Fruit fly (Drosophila melanogaster) whole organism, embryonic: ENCODE data around the gene Svil.

Source experiments
- Abd-B ChIP-seq: fragments of 200-800 bp; sonication (Bioruptor generic); optimal IDR thresholded peaks from 2 replicates; lab custom pipeline; 2018; ENCODE audit warnings: missing biosample characterization, mild to moderate bottlenecking, missing genetic modification characterization, moderate library complexity
- CG12219 ChIP-seq: fragments of 200-800 bp; sonication (Bioruptor generic); optimal IDR thresholded peaks from 3 replicates; lab custom pipeline; 2018; ENCODE audit warnings: missing biosample characterization, mild to moderate bottlenecking, missing genetic modification characterization
- CG1233 ChIP-seq: fragments of 200-800 bp; sonication (Bioruptor generic); optimal IDR thresholded peaks from 4 replicates; lab custom pipeline; 2018; ENCODE audit warnings: missing biosample characterization, mild to moderate bottlenecking, missing genetic modification characterization
- CG15696 ChIP-seq: fragments of 200-800 bp; sonication (Bioruptor generic); optimal IDR thresholded peaks from 2 replicates; lab custom pipeline; 2019; ENCODE audit warnings: missing biosample characterization, mild to moderate bottlenecking, missing genetic modification characterization, moderate library complexity
- CG16863 ChIP-seq: fragments of 200-800 bp; sonication (Bioruptor generic); optimal IDR thresholded peaks from 3 replicates; lab custom pipeline; 2016; ENCODE audit warnings: missing biosample characterization, missing genetic modification characterization
- CG17802 ChIP-seq: fragments of 200-800 bp; sonication (Bioruptor generic); optimal IDR thresholded peaks from 2 replicates; lab custom pipeline; 2018; ENCODE audit warnings: missing biosample characterization, mild to moderate bottlenecking, missing genetic modification characterization, moderate library complexity
- CG2116 ChIP-seq: fragments of 200-800 bp; sonication (Bioruptor generic); optimal IDR thresholded peaks from 3 replicates; lab custom pipeline; 2018; ENCODE audit warnings: missing biosample characterization, mild to moderate bottlenecking, missing genetic modification characterization
- CG2712 ChIP-seq: fragments of 200-800 bp; optimal IDR thresholded peaks from 3 replicates; lab custom pipeline; 2019; ENCODE audit warnings: missing biosample characterization, mild to moderate bottlenecking, missing genetic modification characterization, moderate library complexity
- CG30403 ChIP-seq: fragments of 200-800 bp; sonication (Bioruptor generic); optimal IDR thresholded peaks from 3 replicates; lab custom pipeline; 2016; ENCODE audit warnings: missing biosample characterization, missing genetic modification characterization
- CG31224 ChIP-seq: fragments of 200-800 bp; sonication (Bioruptor generic); IDR thresholded peaks from 2 replicates; pipeline ENCODE4 v1.3.6; 2022; ENCODE audit warnings: missing biosample characterization, missing genetic modification characterization
- CG31365 ChIP-seq: fragments of 200-800 bp; sonication (Bioruptor generic); optimal IDR thresholded peaks from 2 replicates; lab custom pipeline; 2018; ENCODE audit warnings: missing biosample characterization, mild to moderate bottlenecking, missing genetic modification characterization
- CG31388 ChIP-seq: fragments of 200-800 bp; sonication (Bioruptor generic); optimal IDR thresholded peaks from 2 replicates; lab custom pipeline; 2016; ENCODE audit warnings: missing biosample characterization, missing genetic modification characterization
- CG33557 ChIP-seq: fragments of 200-800 bp; sonication (Bioruptor generic); optimal IDR thresholded peaks from 2 replicates; lab custom pipeline; 2019; ENCODE audit warnings: missing biosample characterization, mild to moderate bottlenecking, missing genetic modification characterization, moderate library complexity
- CG5953 ChIP-seq: fragments of 200-800 bp; sonication (Bioruptor generic); IDR thresholded peaks from 2 replicates; pipeline ENCODE4 v1.3.6; 2022; ENCODE audit warnings: missing biosample characterization, missing genetic modification characterization
- CG6765 ChIP-seq: fragments of 200-800 bp; sonication (Bioruptor generic); optimal IDR thresholded peaks from 3 replicates; lab custom pipeline; 2017; ENCODE audit warnings: missing biosample characterization, mild to moderate bottlenecking, missing genetic modification characterization
- CG6791 ChIP-seq: fragments of 200-800 bp; sonication (Bioruptor generic); IDR thresholded peaks from 3 replicates; pipeline ENCODE4 v1.3.6; 2022; ENCODE audit warnings: missing biosample characterization, missing genetic modification characterization; ENCODE audit not compliant: partially characterized antibody
- CG7839 ChIP-seq: fragments of 200-800 bp; sonication (Bioruptor generic); optimal IDR thresholded peaks from 3 replicates; lab custom pipeline; 2018; ENCODE audit warnings: missing biosample characterization, mild to moderate bottlenecking, missing genetic modification characterization, moderate library complexity
- CG7928 ChIP-seq: fragments of 200-800 bp; sonication (Bioruptor generic); optimal IDR thresholded peaks from 2 replicates; lab custom pipeline; 2017; ENCODE audit warnings: missing biosample characterization, mild to moderate bottlenecking, missing genetic modification characterization
- CG7987 ChIP-seq: fragments of 200-800 bp; sonication (Bioruptor generic); optimal IDR thresholded peaks from 2 replicates; lab custom pipeline; 2018; ENCODE audit warnings: missing biosample characterization, mild to moderate bottlenecking, missing genetic modification characterization, moderate library complexity
- CTCF ChIP-seq: fragments of 200-800 bp; sonication (Bioruptor generic); optimal IDR thresholded peaks from 2 replicates; lab custom pipeline; 2017; ENCODE audit warnings: missing biosample characterization, mild to moderate bottlenecking, missing genetic modification characterization, moderate library complexity
- D19A ChIP-seq: fragments of 200-800 bp; optimal IDR thresholded peaks from 3 replicates; lab custom pipeline; 2019; ENCODE audit warnings: missing biosample characterization, mild to moderate bottlenecking, missing genetic modification characterization, moderate library complexity
- Dek ChIP-seq: fragments of 200-800 bp; sonication (Bioruptor generic); optimal IDR thresholded peaks from 3 replicates; lab custom pipeline; 2019; ENCODE audit warnings: missing biosample characterization, mild to moderate bottlenecking, missing genetic modification characterization, moderate library complexity
- Dref ChIP-seq: fragments of 200-800 bp; sonication (Bioruptor generic); IDR thresholded peaks from 2 replicates; pipeline ENCODE4 v1.3.6; 2022; ENCODE audit warnings: missing biosample characterization, missing genetic modification characterization
- HLH3B ChIP-seq: fragments of 200-800 bp; sonication (Bioruptor generic); IDR thresholded peaks from 2 replicates; pipeline ENCODE4 v1.3.6; 2022; ENCODE audit warnings: missing biosample characterization, missing genetic modification characterization
- HLHmδ ChIP-seq: fragments of 200-800 bp; sonication (Bioruptor generic); optimal IDR thresholded peaks from 2 replicates; lab custom pipeline; 2018; ENCODE audit warnings: missing biosample characterization, mild to moderate bottlenecking, missing genetic modification characterization, moderate library complexity
- Hand ChIP-seq: fragments of 200-800 bp; sonication (Bioruptor generic); optimal IDR thresholded peaks from 2 replicates; lab custom pipeline; 2017; ENCODE audit warnings: mild to moderate bottlenecking, missing biosample characterization, missing genetic modification reagents, missing genetic modification characterization
- HmgZ ChIP-seq: fragments of 200-800 bp; sonication (Bioruptor generic); optimal IDR thresholded peaks from 2 replicates; lab custom pipeline; 2018; ENCODE audit warnings: missing biosample characterization, mild to moderate bottlenecking, missing genetic modification characterization
- Hr51 ChIP-seq, 2 experiments: fragments of 200-800 bp; sonication (Bioruptor generic); optimal IDR thresholded peaks; 2 replicates in 1 of 2; 3 replicates in 1 of 2; lab custom pipeline; 2016 to 2018; ENCODE audit warnings: missing biosample characterization in 2 of 2, missing genetic modification characterization in 2 of 2, mild to moderate bottlenecking in 1 of 2, moderate library complexity in 1 of 2
- Jarid2 ChIP-seq: fragments of 200-800 bp; sonication (Bioruptor generic); optimal IDR thresholded peaks from 3 replicates; lab custom pipeline; 2017; ENCODE audit warnings: mild to moderate bottlenecking, missing biosample characterization, missing genetic modification reagents, missing genetic modification characterization
- NFAT ChIP-seq: fragments of 200-800 bp; sonication (Bioruptor generic); IDR thresholded peaks from 2 replicates; pipeline ENCODE4 v1.3.6; 2022; ENCODE audit warnings: missing biosample characterization, missing genetic modification characterization
- Pdp1 ChIP-seq, 2 experiments: fragments of 200-800 bp; sonication (Bioruptor generic); optimal IDR thresholded peaks; 3 replicates each; lab custom pipeline; 2016; ENCODE audit warnings: missing biosample characterization in 2 of 2, missing genetic modification characterization in 2 of 2, mild to moderate bottlenecking in 1 of 2, moderate library complexity in 1 of 2
- Ptx1 ChIP-seq: fragments of 200-800 bp; sonication (Bioruptor generic); IDR thresholded peaks from 2 replicates; pipeline ENCODE4 v1.3.6; 2022; ENCODE audit warnings: missing biosample characterization, missing genetic modification characterization
- Tbp ChIP-seq: fragments of >200 bp; optimal IDR thresholded peaks from 2 replicates; lab custom pipeline; 2018; ENCODE audit warnings: missing biosample characterization, missing genetic modification characterization
- Xbp1 ChIP-seq: fragments of 200-800 bp; sonication (Bioruptor generic); optimal IDR thresholded peaks from 3 replicates; lab custom pipeline; 2016; ENCODE audit warnings: missing biosample characterization, mild to moderate bottlenecking, missing genetic modification characterization
- ac ChIP-seq: fragments of 200-800 bp; sonication (Bioruptor generic); optimal IDR thresholded peaks from 3 replicates; lab custom pipeline; 2017; ENCODE audit warnings: missing biosample characterization, mild to moderate bottlenecking, missing genetic modification characterization
- amos ChIP-seq: fragments of 200-800 bp; sonication (Bioruptor generic); IDR thresholded peaks from 2 replicates; pipeline ENCODE4 v1.3.6; 2022; ENCODE audit warnings: missing biosample characterization, missing genetic modification characterization; ENCODE audit not compliant: partially characterized antibody
- bsh ChIP-seq, 2 experiments: fragments of 200-800 bp; sonication (Bioruptor generic); optimal IDR thresholded peaks; 2 replicates each; lab custom pipeline; 2017 to 2018; ENCODE audit warnings: mild to moderate bottlenecking in 2 of 2, missing biosample characterization in 2 of 2, missing genetic modification characterization in 2 of 2, moderate library complexity in 1 of 2
- btn ChIP-seq: fragments of 200-800 bp; sonication (Bioruptor generic); optimal IDR thresholded peaks from 2 replicates; lab custom pipeline; 2016; ENCODE audit warnings: missing biosample characterization, missing genetic modification characterization
- dm ChIP-seq: fragments of 200-800 bp; sonication (Bioruptor generic); optimal IDR thresholded peaks from 3 replicates; lab custom pipeline; 2016; ENCODE audit warnings: missing biosample characterization, missing genetic modification characterization
- dmrt99B ChIP-seq: fragments of 200-800 bp; sonication (Bioruptor generic); optimal IDR thresholded peaks from 2 replicates; lab custom pipeline; 2018; ENCODE audit warnings: missing biosample characterization, mild to moderate bottlenecking, missing genetic modification characterization, moderate library complexity
- ewg ChIP-seq: fragments of 200-800 bp; sonication (Bioruptor generic); optimal IDR thresholded peaks from 3 replicates; lab custom pipeline; 2017; ENCODE audit warnings: mild to moderate bottlenecking, missing biosample characterization, missing genetic modification reagents, missing genetic modification characterization
- fd96Cb ChIP-seq: fragments of 200-800 bp; sonication (Bioruptor generic); optimal IDR thresholded peaks from 2 replicates; lab custom pipeline; 2018; ENCODE audit warnings: missing biosample characterization, mild to moderate bottlenecking, missing genetic modification characterization, moderate library complexity
- ftz-f1 ChIP-seq: fragments of 200-800 bp; sonication (Bioruptor generic); optimal IDR thresholded peaks from 2 replicates; lab custom pipeline; 2016; ENCODE audit warnings: missing biosample characterization, missing genetic modification characterization
- gcm ChIP-seq: fragments of 200-800 bp; sonication (Bioruptor generic); optimal IDR thresholded peaks from 2 replicates; lab custom pipeline; 2019; ENCODE audit warnings: missing biosample characterization, mild to moderate bottlenecking, missing genetic modification characterization, moderate library complexity
- mirr ChIP-seq: fragments of 200-800 bp; sonication (Bioruptor generic); optimal IDR thresholded peaks from 3 replicates; lab custom pipeline; 2018; ENCODE audit warnings: missing biosample characterization, mild to moderate bottlenecking, missing genetic modification characterization
- oc ChIP-seq: fragments of 200-800 bp; sonication (Bioruptor generic); optimal IDR thresholded peaks from 2 replicates; lab custom pipeline; 2018; ENCODE audit warnings: missing biosample characterization, mild to moderate bottlenecking, missing genetic modification characterization, moderate library complexity
- org-1 ChIP-seq: fragments of 200-800 bp; sonication (Bioruptor generic); optimal IDR thresholded peaks from 2 replicates; lab custom pipeline; 2017; ENCODE audit warnings: missing biosample characterization, missing genetic modification characterization
- sens ChIP-seq: fragments of 200-800 bp; sonication (Bioruptor generic); peaks from one replicate; lab custom pipeline; 2016; ENCODE audit warnings: missing biosample characterization, missing genetic modification characterization
- sima ChIP-seq: fragments of 200-800 bp; sonication (Bioruptor generic); optimal IDR thresholded peaks from 2 replicates; lab custom pipeline; 2016; ENCODE audit warnings: missing biosample characterization, missing genetic modification characterization
- stc ChIP-seq: fragments of 200-800 bp; sonication (Bioruptor generic); IDR thresholded peaks from 2 replicates; pipeline ENCODE4 v1.3.6; 2022; ENCODE audit warnings: missing biosample characterization, missing genetic modification characterization
- tio ChIP-seq: fragments of 200-800 bp; sonication (Bioruptor generic); optimal IDR thresholded peaks from 2 replicates; lab custom pipeline; 2017; ENCODE audit warnings: missing biosample characterization, missing genetic modification characterization, inconsistent platforms

Svil gene

DNA sequence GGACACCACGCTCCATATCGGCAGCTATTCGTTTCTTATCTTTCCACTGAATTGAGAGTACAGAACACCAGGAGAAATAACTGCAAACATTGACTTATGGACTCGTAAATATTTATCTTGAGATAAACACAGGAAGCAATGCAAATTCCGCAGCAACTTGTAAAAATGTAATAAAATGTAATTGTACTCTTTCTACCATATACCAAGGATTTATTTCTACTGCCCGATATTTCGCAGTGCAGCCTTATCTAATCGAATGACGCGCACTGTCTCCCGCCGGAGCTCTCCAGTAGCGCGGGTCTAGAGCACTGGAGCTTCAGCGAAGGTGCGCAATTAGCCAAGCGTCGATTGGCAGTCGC, 116.7 kb downstream of the Svil start (continued):
- TF ChIP-seq Xbp1 (peak; percentile 74), amos (GFP tag; lab: Robert Waterston, UW) (no peak), CG2712 (peak; percentile 81), stc (GFP tag; lab: Robert Waterston, UW) (peak; percentile 88), Abd-B (GFP tag; lab: Kevin White, UChicago) (peak; percentile 62), CG7987 (GFP tag; lab: Kevin White, UChicago) (peak; percentile 2), CG1233 (GFP tag; lab: Kevin White, UChicago) (peak; percentile 84), CG30403 (GFP tag; lab: Kevin White, UChicago) (peak; percentile 88), fd96Cb (tag; lab: Kevin White, UChicago) (peak; percentile 80), Hand (peak; percentile 76), Tbp (no peak), CG31388 (peak; percentile 73), bsh (GFP tag; optimal IDR thresholded peaks at IDR 0.05; lab: Kevin White, UChicago) (peak in 1 of 2 experiments; percentile 76), Dref (GFP tag; lab: Robert Waterston, UW) (no peak), dm (GFP tag; lab: Kevin White, UChicago) (peak; percentile 7), CG15696 (tag; lab: Kevin White, UChicago) (peak; percentile 87), CG2116 (GFP tag; lab: Kevin White, UChicago) (peak; percentile 24), oc (tag; lab: Kevin White, UChicago) (peak; percentile 43), Jarid2 (GFP tag; lab: Kevin White, UChicago) (peak; percentile 69), tio (GFP tag; lab: Kevin White, UChicago) (peak; percentile 73), btn (peak; percentile 70), HmgZ (peak; percentile 88), CG17802 (peak; percentile 54), CG7928 (GFP tag; lab: Kevin White, UChicago) (peak; percentile 59), Ptx1 (peak; percentile 95), D19A (tag; lab: Kevin White, UChicago) (peak; percentile 77), CG16863 (GFP tag; lab: Kevin White, UChicago) (peak; percentile 50), ac (peak; percentile 39), gcm (GFP tag; lab: Kevin White, UChicago) (peak; percentile 38)

DNA sequence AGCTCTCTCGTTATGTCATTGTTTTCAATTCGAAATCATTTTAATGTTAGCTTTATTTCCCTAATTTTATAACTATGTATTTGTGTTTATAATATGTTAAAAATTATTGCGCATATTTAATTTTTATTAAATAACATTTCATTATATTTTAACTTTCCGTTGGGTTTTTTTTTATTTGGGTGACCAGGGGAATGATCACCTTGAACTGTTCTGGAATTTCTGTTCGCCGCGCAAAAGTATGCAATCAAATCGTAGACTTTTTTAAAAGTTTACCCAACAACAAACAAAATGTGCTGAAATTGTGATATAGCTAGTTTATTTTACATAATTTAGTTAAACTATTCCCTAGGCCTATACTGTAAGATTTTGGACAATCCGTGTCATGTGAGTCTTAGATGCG, 121.6 kb downstream of the Svil start:
- TF ChIP-seq ftz-f1 (GFP tag; lab: Kevin White, UChicago) = peak; percentile 86
- TF ChIP-seq NFAT (GFP tag; lab: Robert Waterston, UW) = no peak
- peak in 1 of 2 experiments; percentile 5 for TF ChIP-seq Pdp1 (GFP tag; optimal IDR thresholded peaks at IDR 0.05; lab: Kevin White, UChicago)
- peak; percentile 51; the same call in 1 of the 2 replicates for TF ChIP-seq CG31224
- no peak for TF ChIP-seq HLHmδ (GFP tag; lab: Kevin White, UChicago)
- TF ChIP-seq sens (GFP tag; lab: Kevin White, UChicago) = peak; percentile 39
- TF ChIP-seq ewg = no peak
- 0 out of 3 replicates have a peak, but pooled peaks have one; percentile 16 for TF ChIP-seq CG6791 (GFP tag; lab: Robert Waterston, UW)
- TF ChIP-seq sima (GFP tag; lab: Kevin White, UChicago) = no peak
- TF ChIP-seq, all 482 proteins: peak for 5

DNA sequence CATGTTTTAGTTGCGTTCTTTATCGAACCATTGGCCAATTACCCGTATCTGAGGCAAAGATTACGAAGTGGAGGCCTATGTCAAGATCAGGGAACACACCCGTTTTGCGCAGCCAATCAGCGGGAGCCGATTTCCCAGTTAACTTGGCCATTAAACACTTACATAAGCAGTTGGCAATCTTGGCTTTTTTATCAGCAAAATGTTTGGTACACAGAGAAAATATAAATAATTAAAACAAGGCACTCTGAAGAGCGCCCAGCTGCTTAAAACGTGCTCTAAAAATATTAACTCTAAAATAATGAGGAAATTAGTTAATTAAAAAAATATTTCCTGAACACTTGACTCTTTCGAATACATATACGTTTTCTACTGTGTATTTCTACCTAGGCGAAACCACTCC, 124.3 kb downstream of the Svil start:
- TF ChIP-seq dmrt99B = no peak
- TF ChIP-seq CG7839 (tag; lab: Kevin White, UChicago) = peak; percentile 79
- TF ChIP-seq Hr51 (GFP tag; optimal IDR thresholded peaks at IDR 0.05; lab: Kevin White, UChicago) = peak in 1 of 2 experiments; percentile 53
- TF ChIP-seq CG6765 (GFP tag; lab: Kevin White, UChicago) = peak; percentile 58
- TF ChIP-seq CG5953 (GFP tag; lab: Robert Waterston, UW) = no peak
- peak; percentile 51 for TF ChIP-seq mirr (GFP tag; lab: Kevin White, UChicago)
- TF ChIP-seq CG12219 = no peak
- TF ChIP-seq CG33557 (GFP tag; lab: Kevin White, UChicago) = no peak
- TF ChIP-seq Dek = peak; percentile 77
- TF ChIP-seq org-1 (GFP tag; lab: Kevin White, UChicago) = no peak
- TF ChIP-seq CG31365 (tag; lab: Kevin White, UChicago) = no peak
- TF ChIP-seq CTCF (GFP tag; lab: Kevin White, UChicago) = no peak
- peak; percentile 52; the same call in 1 of the 2 replicates for TF ChIP-seq HLH3B
